Worm (Caenorhabditis elegans) whole organism, L4 larva: ENCODE measurements around the gene Y50D4A.10.

ENCODE experiments used
- T20F7.1 ChIP-seq: fragments of 200-800 bp; sonication (Bioruptor generic); optimal IDR thresholded peaks from 2 replicates; lab custom pipeline; 2018; ENCODE audit warnings: mild to moderate bottlenecking, missing genetic modification characterization, missing compliant biosample characterization
- Y105C5A.15 ChIP-seq: fragments of 200-800 bp; sonication (Bioruptor generic); IDR thresholded peaks from 2 replicates; pipeline ENCODE4 v1.3.6; 2022; ENCODE audit warnings: missing genetic modification characterization, missing compliant biosample characterization
- Y48G9A.11 ChIP-seq: fragments of 200-800 bp; sonication (Bioruptor generic); IDR thresholded peaks from 2 replicates; pipeline ENCODE4 v1.3.6; 2022; ENCODE audit warnings: missing genetic modification reagents, missing genetic modification characterization, missing compliant biosample characterization
- ceh-20 ChIP-seq: fragments of 200-800 bp; sonication (Bioruptor generic); IDR thresholded peaks from 2 replicates; pipeline ENCODE4 v1.3.6; 2022; ENCODE audit warnings: missing genetic modification reagents, missing genetic modification characterization, missing compliant biosample characterization
- ceh-32 ChIP-seq: sonication (generic microtip); optimal IDR thresholded peaks from 2 replicates; lab custom pipeline; 2016; ENCODE audit warnings: mild to moderate bottlenecking, missing genetic modification characterization, missing compliant biosample characterization; ENCODE audit not compliant: poor library complexity
- ceh-44 ChIP-seq: fragments of 200-800 bp; sonication (Bioruptor generic); IDR thresholded peaks from 2 replicates; pipeline ENCODE4 v1.3.6; 2022; ENCODE audit warnings: missing genetic modification reagents, missing genetic modification characterization, missing compliant biosample characterization
- ceh-62 ChIP-seq: sonication (generic microtip); optimal IDR thresholded peaks from 2 replicates; lab custom pipeline; 2017; ENCODE audit warnings: missing biosample characterization, missing genetic modification characterization
- daf-19 ChIP-seq: fragments of 200-800 bp; sonication (Bioruptor generic); conservative IDR thresholded peaks from 2 replicates; pipeline ENCODE4 v1.3.6; 2022; ENCODE audit warnings: missing genetic modification characterization, missing compliant biosample characterization
- dmd-6 ChIP-seq: fragments of 200-800 bp; sonication (Bioruptor generic); IDR thresholded peaks from 2 replicates; pipeline ENCODE4 v1.3.6; 2022; ENCODE audit warnings: missing genetic modification reagents, missing genetic modification characterization, missing compliant biosample characterization
- dmd-8 ChIP-seq: fragments of 200-800 bp; sonication (Bioruptor generic); IDR thresholded peaks from 2 replicates; pipeline ENCODE4 v1.3.6; 2022; ENCODE audit warnings: missing genetic modification characterization, missing compliant biosample characterization
- dpl-1 ChIP-seq: fragments of 150-350 bp; optimal IDR thresholded peaks from 2 replicates; lab custom pipeline; 2014; ENCODE audit warnings: missing biosample characterization, missing genetic modification reagents, missing genetic modification characterization
- dve-1 ChIP-seq: sonication (generic microtip); optimal IDR thresholded peaks from 2 replicates; lab custom pipeline; 2017; ENCODE audit warnings: antibody characterized with exemption, mild to moderate bottlenecking, missing genetic modification characterization, missing compliant biosample characterization; ENCODE audit not compliant: insufficient read depth
- hif-1 ChIP-seq, 2 experiments: sonication (generic microtip); optimal IDR thresholded peaks; 2 replicates each; lab custom pipeline; 2016 to 2017; ENCODE audit warnings: missing compliant biosample characterization in 2 of 2, missing genetic modification characterization in 2 of 2, missing genetic modification reagents in 2 of 2, missing genotype in 2 of 2, mild to moderate bottlenecking in 1 of 2
- lin-13 ChIP-seq: fragments of 150-350 bp; optimal IDR thresholded peaks from 2 replicates; lab custom pipeline; 2014; ENCODE audit warnings: missing biosample characterization, missing genetic modification reagents, missing genetic modification characterization
- lin-38 ChIP-seq: fragments of 200-800 bp; sonication (Bioruptor generic); IDR thresholded peaks from 2 replicates; pipeline ENCODE4 v1.3.6; 2022; ENCODE audit warnings: missing genetic modification reagents, missing genetic modification characterization, missing compliant biosample characterization
- lsy-2 ChIP-seq, 2 experiments: fragments of 150-350 bp in 1 of 2; sonication (generic microtip) in 1 of 2; optimal IDR thresholded peaks; 2 replicates each; lab custom pipeline; 2014 to 2017; ENCODE audit warnings: missing biosample characterization in 2 of 2, missing genetic modification characterization in 2 of 2
- madf-9 ChIP-seq: fragments of 200-800 bp; sonication (Bioruptor generic); conservative IDR thresholded peaks from 2 replicates; pipeline ENCODE4 v1.3.6; 2022; ENCODE audit warnings: missing genetic modification reagents, missing genetic modification characterization, missing compliant biosample characterization
- mdl-1 ChIP-seq, 2 experiments: fragments of 150-350 bp in 1 of 2; sonication (generic microtip) in 1 of 2; optimal IDR thresholded peaks; 2 replicates each; lab custom pipeline; 2014 to 2017; ENCODE audit warnings: missing biosample characterization in 2 of 2, missing genetic modification characterization in 2 of 2
- mep-1 ChIP-seq: fragments of 150-350 bp; sonication (generic microtip); optimal IDR thresholded peaks from 3 replicates; lab custom pipeline; 2014; ENCODE audit warnings: missing biosample characterization, missing genetic modification characterization
- mes-2 ChIP-seq: sonication (generic microtip); optimal IDR thresholded peaks from 2 replicates; lab custom pipeline; 2016; ENCODE audit warnings: missing genotype, mild to moderate bottlenecking, missing genetic modification characterization, missing compliant biosample characterization; ENCODE audit not compliant: poor library complexity, severe bottlenecking
- nhr-10 ChIP-seq: fragments of 150-350 bp; optimal IDR thresholded peaks from 2 replicates; lab custom pipeline; 2014; ENCODE audit warnings: missing biosample characterization, missing genetic modification characterization
- nhr-11 ChIP-seq: fragments of 150-350 bp; optimal IDR thresholded peaks from 2 replicates; lab custom pipeline; 2014; ENCODE audit warnings: missing biosample characterization, missing genetic modification characterization
- nhr-25 ChIP-seq: sonication (generic microtip); optimal IDR thresholded peaks from 2 replicates; lab custom pipeline; 2017; ENCODE audit warnings: missing genetic modification characterization, mild to moderate bottlenecking, missing compliant biosample characterization, antibody characterized with exemption, moderate library complexity, borderline replicate concordance; ENCODE audit not compliant: insufficient read depth
- nhr-48 ChIP-seq: sonication (generic microtip); optimal IDR thresholded peaks from 2 replicates; lab custom pipeline; 2016; ENCODE audit warnings: mild to moderate bottlenecking, missing genetic modification characterization, missing compliant biosample characterization
- nhr-6 ChIP-seq: fragments of 150-350 bp; optimal IDR thresholded peaks from 2 replicates; lab custom pipeline; 2014; ENCODE audit warnings: missing biosample characterization, missing genetic modification characterization
- pha-4 ChIP-seq, 2 experiments: fragments of 150-350 bp in 1 of 2; fragments of 200-800 bp in 1 of 2; sonication (Bioruptor generic) in 1 of 2; IDR thresholded peaks in 1 of 2; optimal IDR thresholded peaks in 1 of 2; 2 replicates each; pipeline versions ENCODE4 v1.3.6 to Lab custom; 2014 to 2022; ENCODE audit warnings: missing genetic modification characterization in 2 of 2, missing genetic modification reagents in 2 of 2, missing biosample characterization in 1 of 2, missing compliant biosample characterization in 1 of 2
- rbr-2 ChIP-seq: sonication (generic microtip); optimal IDR thresholded peaks from 2 replicates; lab custom pipeline; 2016; ENCODE audit warnings: missing genotype, missing genetic modification characterization, missing compliant biosample characterization
- spr-3 ChIP-seq: fragments of 200-800 bp; sonication (Bioruptor generic); optimal IDR thresholded peaks from 2 replicates; lab custom pipeline; 2018; ENCODE audit warnings: mild to moderate bottlenecking, missing genetic modification characterization, missing compliant biosample characterization
- unc-62 ChIP-seq, 3 experiments: fragments of 150-350 bp in 1 of 3; sonication (generic microtip); optimal IDR thresholded peaks in 2 of 3; peaks in 1 of 3; 1 replicate in 1 of 3; 2 replicates in 2 of 3; lab custom pipeline; 2014 to 2017; ENCODE audit warnings: missing biosample characterization in 3 of 3, missing genetic modification characterization in 3 of 3, missing genetic modification reagents in 3 of 3, missing genotype in 1 of 3
- zag-1 ChIP-seq: fragments of 150-350 bp; optimal IDR thresholded peaks from 2 replicates; lab custom pipeline; 2014; ENCODE audit warnings: missing biosample characterization, missing genetic modification characterization
- zfp-3 ChIP-seq: fragments of 200-800 bp; sonication (Bioruptor generic); conservative IDR thresholded peaks from 2 replicates; pipeline ENCODE4 v1.3.6; 2022; ENCODE audit warnings: missing genetic modification reagents, missing genetic modification characterization, missing compliant biosample characterization
- zip-2 ChIP-seq: fragments of 150-350 bp; optimal IDR thresholded peaks from 2 replicates; lab custom pipeline; 2014; ENCODE audit warnings: missing biosample characterization, missing genetic modification characterization
- ztf-7 ChIP-seq: fragments of 150-350 bp; optimal IDR thresholded peaks from 2 replicates; lab custom pipeline; 2014; ENCODE audit warnings: missing biosample characterization, missing genetic modification characterization

Gene Y50D4A.10

ce11 chrV:1197064-1197724 is 23.2 kb downstream of the Y50D4A.10 start (continued):
- TF ChIP-seq zfp-3 (peak; percentile 68), ceh-20 (0 out of 2 replicates have a peak, but pooled peaks have one; percentile 39), madf-9 (peak; percentile 57; the same call in 1 of the 2 replicates)
- TF ChIP-seq, all 104 proteins: peak for 36; not testable (repeated sequence) for 68

- TF ChIP-seq Y105C5A.15 (GFP tag; lab: Robert Waterston, UW): no peak
- TF ChIP-seq rbr-2: peak; percentile 49
- TF ChIP-seq nhr-11: no peak
- TF ChIP-seq nhr-48 (tag; lab: Kevin White, UChicago): no peak
- TF ChIP-seq pha-4 (GFP tag; IDR thresholded peaks at IDR 0.05; lab: Robert Waterston, UW): no peak
- TF ChIP-seq pha-4 (tag; optimal IDR thresholded peaks at IDR 0.05; lab: Kevin White, UChicago): peak; percentile 18
- TF ChIP-seq hif-1 (tag; optimal IDR thresholded peaks at IDR 0.05; lab: Kevin White, UChicago): no peak
- peak; percentile 13 for TF ChIP-seq ztf-7 (tag; lab: Kevin White, UChicago)
- TF ChIP-seq dve-1 (tag; lab: Kevin White, UChicago): peak; percentile 53
- TF ChIP-seq spr-3: no peak
- TF ChIP-seq ceh-44 (GFP tag; lab: Robert Waterston, UW): no peak
- TF ChIP-seq Y48G9A.11: peak; percentile 93
- TF ChIP-seq T20F7.1 (GFP tag; lab: Kevin White, UChicago): peak; percentile 97
- peak; percentile 86 for TF ChIP-seq dpl-1
- no peak for TF ChIP-seq ceh-62
- TF ChIP-seq lin-38 (GFP tag; lab: Robert Waterston, UW): peak; percentile 78
- TF ChIP-seq lin-13 (GFP tag; lab: Kevin White, UChicago): no peak
- TF ChIP-seq mep-1 (tag; lab: Kevin White, UChicago): peak; percentile 74
- no peak for TF ChIP-seq ceh-32 (tag; lab: Kevin White, UChicago)
- TF ChIP-seq zip-2 (tag; lab: Kevin White, UChicago): no peak
- TF ChIP-seq zag-1 (tag; lab: Kevin White, UChicago): no peak
- TF ChIP-seq mes-2 (tag; lab: Kevin White, UChicago): peak; percentile 87
- peak; percentile 17 for TF ChIP-seq nhr-6 (tag; lab: Kevin White, UChicago)
- TF ChIP-seq dmd-8 (GFP tag; lab: Robert Waterston, UW): no peak
- peak in 1 of 2 experiments; percentile 90 for TF ChIP-seq lsy-2 (tag; optimal IDR thresholded peaks at IDR 0.05; lab: Kevin White, UChicago)
- TF ChIP-seq daf-19 (GFP tag; lab: Robert Waterston, UW): no peak
- TF ChIP-seq zfp-3: no peak
These were observed 24.4 kb downstream of the Y50D4A.10 start, which contains the start of the genes wrb-1 and Y50D4A.4 for ce11 chrV:1195995-1196394. TSS of gene wrb-1 (plus strand) at chrV:1196072. TSS of gene Y50D4A.4 (minus strand) at chrV:1196127.

ce11 chrV:1179279-1179678 is 41.1 kb downstream of the Y50D4A.10 start, which contains the start of gene F25A2.1:
TSS of gene F25A2.1 (plus strand) at chrV:1179579.
- TF ChIP-seq nhr-10 (tag; lab: Kevin White, UChicago) (no peak), nhr-25 (tag; lab: Kevin White, UChicago) (no peak), dmd-6 (GFP tag; lab: Robert Waterston, UW) (peak; percentile 51), mdl-1 (tag; optimal IDR thresholded peaks at IDR 0.05; lab: Kevin White, UChicago) (no peak), unc-62 (GFP tag; optimal IDR thresholded peaks at IDR 0.05 in 1 of 2; lab: Kevin White, UChicago) (peak in 1 of 2 experiments; percentile 43), unc-62 (tag; optimal IDR thresholded peaks at IDR 0.05; lab: Kevin White, UChicago) (no peak)
